Worm (Caenorhabditis elegans) whole organism, midembryonic: ENCODE measurements around the gene sir-2.3.

Experiments used
- T22C8.4 ChIP-seq: fragments of 200-800 bp; sonication (Bioruptor generic); IDR thresholded peaks from 2 replicates; pipeline ENCODE4 v1.3.6; 2022; ENCODE audit warnings: missing genetic modification characterization, missing compliant biosample characterization
- cog-1 ChIP-seq: sonication (generic microtip); optimal IDR thresholded peaks from 2 replicates; lab custom pipeline; 2016; ENCODE audit warnings: missing genetic modification characterization, missing compliant biosample characterization
- flt-1 ChIP-seq: fragments of 200-800 bp; sonication (Bioruptor generic); IDR thresholded peaks from 2 replicates; pipeline ENCODE4 v1.3.6; 2022; ENCODE audit warnings: missing genetic modification characterization, missing compliant biosample characterization
- klf-2 ChIP-seq: fragments of 200-800 bp; sonication (Bioruptor generic); conservative IDR thresholded peaks from 2 replicates; pipeline ENCODE4 v1.3.6; 2022; ENCODE audit warnings: missing genetic modification reagents, missing genetic modification characterization, missing compliant biosample characterization
- med-1 ChIP-seq: sonication (generic microtip); optimal IDR thresholded peaks from 2 replicates; lab custom pipeline; 2017; ENCODE audit warnings: missing genetic modification characterization, mild to moderate bottlenecking, missing compliant biosample characterization, antibody characterized with exemption, missing genetic modification reagents; ENCODE audit not compliant: insufficient read depth
- tab-1 ChIP-seq: fragments of 200-800 bp; sonication (Bioruptor generic); IDR thresholded peaks from 2 replicates; pipeline ENCODE4 v1.3.6; 2022; ENCODE audit warnings: missing genetic modification characterization, missing compliant biosample characterization
- ztf-23 ChIP-seq: fragments of 200-800 bp; sonication (Bioruptor generic); IDR thresholded peaks from 2 replicates; pipeline ENCODE4 v1.3.6; 2022; ENCODE audit warnings: missing genetic modification reagents, missing genetic modification characterization, missing compliant biosample characterization
- ztf-29 ChIP-seq: fragments of 200-800 bp; sonication (Bioruptor generic); IDR thresholded peaks from 2 replicates; pipeline ENCODE4 v1.3.6; 2022; ENCODE audit warnings: missing genetic modification reagents, missing genetic modification characterization, missing compliant biosample characterization

DNA sequence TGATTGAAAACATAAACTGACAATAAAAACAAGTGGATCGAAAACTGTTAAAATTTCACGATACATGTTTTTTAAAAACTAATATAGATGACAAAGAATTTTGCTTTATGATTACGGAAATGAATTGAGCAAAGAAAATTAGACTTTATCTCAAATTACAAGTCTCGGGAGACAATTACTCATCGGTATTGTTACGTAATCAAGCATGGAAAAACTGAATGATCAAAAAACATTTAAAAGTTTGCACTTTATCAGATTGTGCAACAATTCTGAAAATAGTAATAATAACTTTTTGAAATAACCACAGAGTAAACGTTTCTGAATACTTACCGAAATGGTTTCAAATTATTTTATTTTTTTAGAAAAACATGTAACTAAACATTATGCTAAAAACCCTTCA lies 25.7 kb upstream of the sir-2.3 start, which contains the start of gene srd-43:
- TF ChIP-seq ztf-23 (GFP tag; lab: Robert Waterston, UW) (no peak), tab-1 (GFP tag; lab: Robert Waterston, UW) (no peak), med-1 (GFP tag; lab: Kevin White, UChicago) (no peak), T22C8.4 (GFP tag; lab: Robert Waterston, UW) (no peak), ztf-29 (GFP tag; lab: Robert Waterston, UW) (no peak), flt-1 (GFP tag; lab: Robert Waterston, UW) (no peak), cog-1 (tag; lab: Kevin White, UChicago) (no peak), klf-2 (GFP tag; lab: Robert Waterston, UW) (no peak)
